Fruit fly (Drosophila melanogaster) whole organism, wandering third instar larva: ENCODE measurements around the gene CG15891.

ENCODE experiments used
- Abd-B ChIP-seq: fragments of >200 bp; optimal IDR thresholded peaks from 2 replicates; lab custom pipeline; 2017; ENCODE audit warnings: missing biosample characterization, missing genetic modification characterization
- CG32264 ChIP-seq: fragments of 200-800 bp; sonication (Bioruptor generic); optimal IDR thresholded peaks from 2 replicates; lab custom pipeline; 2016; ENCODE audit warnings: missing biosample characterization, missing genetic modification characterization
- CG9705 ChIP-seq: fragments of 200-800 bp; sonication (Bioruptor generic); optimal IDR thresholded peaks from 2 replicates; lab custom pipeline; 2018; ENCODE audit warnings: missing biosample characterization, mild to moderate bottlenecking, missing genetic modification characterization
- Dfd ChIP-seq: fragments of >200 bp; optimal IDR thresholded peaks from 2 replicates; lab custom pipeline; 2017; ENCODE audit warnings: missing biosample characterization, missing genetic modification characterization
- Dif ChIP-seq: fragments of 200-275, 200-300 bp; sonication (Bioruptor generic); optimal IDR thresholded peaks from 2 replicates; lab custom pipeline; 2018; ENCODE audit warnings: missing biosample characterization, missing genetic modification characterization; ENCODE audit not compliant: partially characterized antibody
- HLH106 ChIP-seq: fragments of 200-800 bp; optimal IDR thresholded peaks from 3 replicates; lab custom pipeline; 2019; ENCODE audit warnings: missing biosample characterization, mild to moderate bottlenecking, missing genetic modification characterization, moderate library complexity
- Hnf4 ChIP-seq: fragments of 200-800 bp; sonication (Bioruptor generic); optimal IDR thresholded peaks from 2 replicates; lab custom pipeline; 2016; ENCODE audit warnings: missing biosample characterization, mild to moderate bottlenecking, missing genetic modification characterization
- Hr83 ChIP-seq: fragments of 200-300 bp; sonication (Bioruptor generic); optimal IDR thresholded peaks from 2 replicates; lab custom pipeline; 2016; ENCODE audit warnings: missing biosample characterization, mild to moderate bottlenecking, missing genetic modification characterization, moderate library complexity; ENCODE audit not compliant: poor library complexity, severe bottlenecking
- Jra ChIP-seq: sonication (Bioruptor generic); optimal IDR thresholded peaks from 2 replicates; lab custom pipeline; 2016; ENCODE audit warnings: missing biosample characterization, missing genetic modification characterization
- Mio ChIP-seq: sonication (Bioruptor generic); optimal IDR thresholded peaks from 2 replicates; lab custom pipeline; 2016; ENCODE audit warnings: missing biosample characterization, missing genetic modification characterization
- Myc ChIP-seq: fragments of >200 bp; optimal IDR thresholded peaks from 2 replicates; lab custom pipeline; 2017
- Vsx2 ChIP-seq: fragments of 200-300, 225-300 bp; sonication (Bioruptor generic); optimal IDR thresholded peaks from 2 replicates; lab custom pipeline; 2018; ENCODE audit warnings: missing biosample characterization, missing genetic modification characterization; ENCODE audit not compliant: partially characterized antibody
- br ChIP-seq: fragments of 200-800 bp; sonication (Bioruptor generic); optimal IDR thresholded peaks from 2 replicates; lab custom pipeline; 2016; ENCODE audit warnings: missing biosample characterization, missing genetic modification characterization
- brk ChIP-seq: fragments of 200-800 bp; sonication (Bioruptor generic); optimal IDR thresholded peaks from 2 replicates; lab custom pipeline; 2016; ENCODE audit warnings: missing biosample characterization, mild to moderate bottlenecking, missing genetic modification characterization
- dl ChIP-seq, 2 experiments: fragments of 175-275, 200-275 bp in 1 of 2; fragments of 200-275 bp in 1 of 2; sonication (Bioruptor generic); optimal IDR thresholded peaks; lab custom pipeline; 2018; ENCODE audit warnings: mild to moderate bottlenecking in 2 of 2, missing biosample characterization in 2 of 2, missing genetic modification characterization in 2 of 2, moderate library complexity in 2 of 2; ENCODE audit not compliant: partially characterized antibody in 2 of 2, insufficient read depth in 1 of 2
- dmrt93B ChIP-seq: fragments of 200-800 bp; sonication (Bioruptor generic); optimal IDR thresholded peaks from 2 replicates; lab custom pipeline; 2018; ENCODE audit warnings: missing biosample characterization, mild to moderate bottlenecking, missing genetic modification characterization
- dsf ChIP-seq: sonication (Bioruptor generic); optimal IDR thresholded peaks from 2 replicates; lab custom pipeline; 2016; ENCODE audit warnings: missing biosample characterization, missing genetic modification characterization, borderline replicate concordance
- fru ChIP-seq: fragments of 200-800 bp; sonication (Bioruptor generic); optimal IDR thresholded peaks from 3 replicates; lab custom pipeline; 2016; ENCODE audit warnings: missing biosample characterization, mild to moderate bottlenecking, missing genetic modification characterization
- jim ChIP-seq: fragments of 175-275, 200-325 bp; sonication (Bioruptor generic); optimal IDR thresholded peaks from 2 replicates; lab custom pipeline; 2016; ENCODE audit warnings: missing biosample characterization, mild to moderate bottlenecking, missing genetic modification characterization
- lola ChIP-seq: fragments of >200 bp; optimal IDR thresholded peaks from 2 replicates; lab custom pipeline; 2017; ENCODE audit warnings: missing biosample characterization, missing genetic modification characterization
- pan ChIP-seq: fragments of >200 bp; optimal IDR thresholded peaks from 2 replicates; lab custom pipeline; 2017
- psq ChIP-seq: fragments of 200-800 bp; sonication (Bioruptor generic); optimal IDR thresholded peaks from 3 replicates; lab custom pipeline; 2017; ENCODE audit warnings: missing biosample characterization, mild to moderate bottlenecking, missing genetic modification characterization, moderate library complexity
- sage ChIP-seq: fragments of 200-800 bp; sonication (Bioruptor generic); optimal IDR thresholded peaks from 2 replicates; lab custom pipeline; 2016; ENCODE audit warnings: missing biosample characterization, mild to moderate bottlenecking, missing genetic modification characterization
- tai ChIP-seq: sonication (Bioruptor generic); optimal IDR thresholded peaks from 2 replicates; lab custom pipeline; 2016; ENCODE audit warnings: missing biosample characterization, missing genetic modification characterization
- woc ChIP-seq: sonication (Bioruptor generic); optimal IDR thresholded peaks from 2 replicates; lab custom pipeline; 2016; ENCODE audit warnings: missing biosample characterization, mild to moderate bottlenecking, missing genetic modification characterization

The CG15891 gene

dm6 chrX:6254617-6255349 is 40.4 kb downstream of the CG15891 start:
- TF ChIP-seq pan = no peak
- no peak for TF ChIP-seq Abd-B
- TF ChIP-seq Vsx2 = no peak
- no peak for TF ChIP-seq CG32264 (GFP tag; lab: Kevin White, UChicago)
- TF ChIP-seq lola (GFP tag; lab: Kevin White, UChicago) = no peak
- no peak for TF ChIP-seq Dfd (GFP tag; lab: Kevin White, UChicago)

dm6 chrX:6253701-6254100 is 41.4 kb downstream of the CG15891 start:
- TF ChIP-seq Jra (no peak), Vsx2 (no peak), Dif (GFP tag; lab: Kevin White, UChicago) (no peak), Abd-B (no peak), Hnf4 (no peak), pan (no peak), Mio (GFP tag; lab: Kevin White, UChicago) (no peak), psq (GFP tag; lab: Kevin White, UChicago) (no peak), woc (GFP tag; lab: Kevin White, UChicago) (no peak), HLH106 (tag; lab: Kevin White, UChicago) (no peak), Myc (lab: Kevin White, UChicago) (no peak), Hr83 (GFP tag; lab: Kevin White, UChicago) (no peak), CG9705 (no peak), fru (GFP tag; lab: Kevin White, UChicago) (no peak), br (GFP tag; lab: Kevin White, UChicago) (no peak), dmrt93B (GFP tag; lab: Kevin White, UChicago) (no peak), tai (GFP tag; lab: Kevin White, UChicago) (no peak), sage (no peak)

- TF ChIP-seq brk = no peak
- TF ChIP-seq jim (GFP tag; lab: Kevin White, UChicago) = no peak
- no peak for TF ChIP-seq psq (GFP tag; lab: Kevin White, UChicago)
- TF ChIP-seq dsf (GFP tag; lab: Kevin White, UChicago) = no peak
- no peak for TF ChIP-seq dl (GFP tag; optimal IDR thresholded peaks at IDR 0.05; lab: Kevin White, UChicago; ENCODE audit: insufficient read depth in 1 of 2, partially characterized antibody in 2 of 2)
- no peak for TF ChIP-seq Dif (GFP tag; lab: Kevin White, UChicago)
- TF ChIP-seq sage = no peak
These were observed 42.1 kb downstream of the CG15891 start for dm6 chrX:6252897-6253540.
